Fruit fly (Drosophila melanogaster) whole organism, adult: Measurements from ENCODE around the gene Vps60.

Experiments
- CG1620 ChIP-seq: fragments of 200-800 bp; sonication (Bioruptor generic); optimal IDR thresholded peaks from 2 replicates; lab custom pipeline; 2016; ENCODE audit warnings: missing biosample characterization, missing genetic modification characterization
- CG7045 ChIP-seq: fragments of 200-800 bp; sonication (Bioruptor generic); optimal IDR thresholded peaks from 2 replicates; lab custom pipeline; 2017; ENCODE audit warnings: missing biosample characterization, mild to moderate bottlenecking, missing genetic modification characterization
- Clk ChIP-seq: fragments of 200-800 bp; sonication (Bioruptor generic); optimal IDR thresholded peaks from 2 replicates; lab custom pipeline; 2017; ENCODE audit warnings: missing biosample characterization, missing genetic modification characterization
- Hr96 ChIP-seq: fragments of 200-800 bp; sonication (Bioruptor generic); optimal IDR thresholded peaks from 2 replicates; lab custom pipeline; 2016; ENCODE audit warnings: missing biosample characterization, missing genetic modification characterization
- Mnt ChIP-seq: fragments of 200-800 bp; sonication (Bioruptor generic); optimal IDR thresholded peaks from 2 replicates; lab custom pipeline; 2016; ENCODE audit warnings: missing biosample characterization, mild to moderate bottlenecking, missing genetic modification characterization
- kay ChIP-seq: fragments of 200-800 bp; sonication (Bioruptor generic); peaks from one replicate; lab custom pipeline; 2016; ENCODE audit warnings: missing biosample characterization, missing genetic modification characterization, borderline replicate concordance
- pad ChIP-seq: fragments of 200-800 bp; sonication (Bioruptor generic); optimal IDR thresholded peaks from 3 replicates; lab custom pipeline; 2017; ENCODE audit warnings: missing biosample characterization, missing genetic modification characterization, mild to moderate bottlenecking, moderate library complexity, missing genetic modification reagents
- tj ChIP-seq: fragments of 200-800 bp; sonication (Bioruptor generic); optimal IDR thresholded peaks from 3 replicates; lab custom pipeline; 2017; ENCODE audit warnings: missing biosample characterization, mild to moderate bottlenecking, missing genetic modification characterization, moderate library complexity
- toe ChIP-seq: fragments of 200-800 bp; sonication (Bioruptor generic); optimal IDR thresholded peaks from 2 replicates; lab custom pipeline; 2016; ENCODE audit warnings: missing biosample characterization, missing genetic modification characterization

DNA sequence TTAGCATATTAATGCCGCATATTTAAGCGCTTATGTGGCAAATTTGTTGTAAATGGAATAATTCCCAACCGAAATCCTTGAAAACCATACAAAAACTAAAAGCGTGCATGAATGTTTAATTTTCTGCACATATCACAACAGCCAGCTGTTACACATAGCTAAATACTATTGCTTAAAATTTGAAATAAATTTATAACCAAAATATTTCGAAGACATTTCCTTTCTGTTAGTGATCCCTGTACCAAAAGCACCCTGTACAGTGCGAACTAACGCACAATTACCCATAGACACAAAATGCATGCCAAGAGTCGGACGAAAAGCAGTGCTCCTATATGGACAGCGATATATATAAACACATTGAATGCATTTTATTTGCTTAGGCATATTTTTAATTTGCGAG, 33.5 kb downstream of the Vps60 start:
- TF ChIP-seq kay (GFP tag; lab: Kevin White, UChicago) (no peak), Mnt (GFP tag; lab: Kevin White, UChicago) (no peak), Clk (GFP tag; lab: Kevin White, UChicago) (no peak), toe (no peak), tj (GFP tag; lab: Kevin White, UChicago) (no peak), Hr96 (GFP tag; lab: Kevin White, UChicago) (no peak), CG7045 (no peak), CG1620 (GFP tag; lab: Kevin White, UChicago) (no peak), pad (GFP tag; lab: Kevin White, UChicago) (no peak)
